Worm (Caenorhabditis elegans): ENCODE measurements around the gene T07F8.1.

T07F8.1 gene

DNA sequence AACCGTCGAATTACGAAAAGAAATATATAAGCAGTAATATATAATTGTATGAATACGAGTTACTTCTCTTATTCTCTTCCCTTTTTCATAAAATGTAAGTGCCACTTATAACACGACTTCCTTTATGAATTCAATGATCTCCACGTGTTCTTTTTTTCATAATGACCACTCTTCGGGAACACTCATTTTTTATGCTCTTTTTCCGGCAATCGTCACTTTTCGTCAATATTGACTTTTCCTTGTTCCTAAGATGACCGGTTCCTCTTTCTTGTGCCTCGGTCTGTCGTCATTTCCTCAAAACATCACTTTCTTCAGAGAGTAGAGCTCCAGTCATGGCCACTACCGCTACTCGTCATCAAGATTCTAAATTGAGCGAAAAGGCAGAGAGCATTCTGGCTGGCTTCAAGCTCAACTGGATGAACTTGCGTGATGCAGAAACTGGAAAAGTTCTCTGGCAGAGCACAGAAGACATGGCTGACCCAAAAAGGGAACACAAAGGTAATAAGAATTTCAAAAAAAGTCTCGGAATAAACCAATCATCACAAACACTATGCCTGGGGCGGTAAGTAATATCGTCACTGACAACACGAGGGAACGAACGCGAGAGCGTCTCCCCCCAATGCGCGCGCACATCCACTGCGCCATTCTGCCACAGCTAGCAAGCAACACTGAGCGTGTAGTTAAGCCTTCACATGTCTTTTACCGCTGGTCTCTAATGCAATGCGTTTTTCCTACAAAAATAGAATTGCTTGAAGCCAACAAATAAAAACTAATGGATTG lies 35.5 kb downstream of the T07F8.1 start, which contains the start of gene pdl-1:
Gene pdl-1, plus strand, starts transcription at position 309 of the 780 bp plus-strand sequence.
- TF ChIP-seq ztf-4 (tag; optimal IDR thresholded peaks at IDR 0.05) (peak; percentile 60), lin-13 (GFP tag; optimal IDR thresholded peaks at IDR 0.05) (peak; percentile 73), C34F6.9 (tag; optimal IDR thresholded peaks at IDR 0.05) (peak; percentile 67), nhr-6 (tag; optimal IDR thresholded peaks at IDR 0.05) (no peak), lin-11 (tag; optimal IDR thresholded peaks at IDR 0.05) (peak; percentile 81), sma-3 (GFP tag; optimal IDR thresholded peaks at IDR 0.05) (peak; percentile 55), peb-1 (tag; optimal IDR thresholded peaks at IDR 0.05) (no peak), skn-1 (tag; optimal IDR thresholded peaks at IDR 0.05) (no peak), nhr-12 (tag; optimal IDR thresholded peaks at IDR 0.05) (no peak), nhr-129 (tag; optimal IDR thresholded peaks at IDR 0.05) (peak; percentile 76), fos-1 (tag; optimal IDR thresholded peaks at IDR 0.05) (peak; percentile 54), lsy-2 (tag; optimal IDR thresholded peaks at IDR 0.05) (peak; percentile 7 to 61), mdl-1 (tag; optimal IDR thresholded peaks at IDR 0.05) (peak in 1 of 2 experiments; percentile 30), nhr-21 (tag; optimal IDR thresholded peaks at IDR 0.05) (peak; percentile 74), nhr-77 (tag; optimal IDR thresholded peaks at IDR 0.05) (no peak), R02D3.7 (tag; optimal IDR thresholded peaks at IDR 0.05) (no peak), alr-1 (tag; optimal IDR thresholded peaks at IDR 0.05) (no peak), snpc-4 (tag; optimal IDR thresholded peaks at IDR 0.05) (peak; percentile 22), zag-1 (tag; optimal IDR thresholded peaks at IDR 0.05) (peak; percentile 15), lin-39 (tag; optimal IDR thresholded peaks at IDR 0.05) (no peak), sem-4 (tag; optimal IDR thresholded peaks at IDR 0.05) (peak; percentile 56), Y55F3AM.14 (GFP tag; optimal IDR thresholded peaks at IDR 0.05) (peak; percentile 63), nhr-11 (tag; optimal IDR thresholded peaks at IDR 0.05) (no peak), F13H6.1 (tag; optimal IDR thresholded peaks at IDR 0.05) (peak; percentile 65), elt-1 (tag; optimal IDR thresholded peaks at IDR 0.05) (no peak), crh-2 (tag; optimal IDR thresholded peaks at IDR 0.05) (peak; percentile 35), nhr-23 (tag; optimal IDR thresholded peaks at IDR 0.05) (no peak), elt-3 (tag; optimal IDR thresholded peaks at IDR 0.05) (no peak), ama-1 (optimal IDR thresholded peaks at IDR 0.05) (no peak), egl-27 (tag; optimal IDR thresholded peaks at IDR 0.05) (peak; percentile 31), aly-2 (tag; optimal IDR thresholded peaks at IDR 0.05) (no peak), ztf-11 (tag; optimal IDR thresholded peaks at IDR 0.05) (no peak), ztf-1 (GFP tag; conservative IDR thresholded peaks at IDR 0.05) (no peak), gmeb-1 (tag; optimal IDR thresholded peaks at IDR 0.05) (peak; percentile 68), unc-55 (GFP tag; optimal IDR thresholded peaks at IDR 0.05) (peak; percentile 74), ceh-16 (tag; optimal IDR thresholded peaks at IDR 0.05) (peak; percentile 41), nhr-237 (tag; optimal IDR thresholded peaks at IDR 0.05) (no peak), mab-5 (tag; optimal IDR thresholded peaks at IDR 0.05) (peak; percentile 56), ceh-82 (tag; optimal IDR thresholded peaks at IDR 0.05) (no peak), dmd-4 (tag; optimal IDR thresholded peaks at IDR 0.05) (no peak), blmp-1 (tag; optimal IDR thresholded peaks at IDR 0.05; ENCODE audit: insufficient read depth) (peak; percentile 25), sma-9 (GFP tag; optimal IDR thresholded peaks at IDR 0.05) (peak; percentile 84), sma-9 (tag; optimal IDR thresholded peaks at IDR 0.05) (no peak), unc-62 (GFP tag; optimal IDR thresholded peaks at IDR 0.05) (no peak), nhr-25 (tag; optimal IDR thresholded peaks at IDR 0.05) (no peak)

DNA sequence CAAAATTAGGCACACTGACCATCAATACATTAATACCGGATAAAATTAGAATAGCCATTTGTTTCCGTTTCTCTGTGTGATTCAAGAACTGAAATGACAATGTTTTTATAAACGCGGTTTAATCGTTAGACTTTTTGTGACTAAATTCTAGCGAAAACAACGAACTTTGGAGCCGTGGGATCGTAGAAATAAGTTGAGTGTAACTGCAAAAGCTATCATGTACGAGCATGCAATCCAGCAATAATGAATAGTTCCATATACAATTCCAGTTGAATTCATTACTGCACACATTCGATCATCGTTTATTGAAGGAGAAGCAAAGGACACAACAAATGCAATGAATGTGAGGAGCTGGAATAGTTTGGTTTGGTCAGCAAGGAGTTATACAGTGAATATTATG lies 37.9 kb downstream of the T07F8.1 start:
- TF ChIP-seq C34F6.9 (tag; optimal IDR thresholded peaks at IDR 0.05) (no peak), snpc-4 (tag; optimal IDR thresholded peaks at IDR 0.05) (no peak), unc-62 (GFP tag; optimal IDR thresholded peaks at IDR 0.05) (no peak), crh-2 (tag; optimal IDR thresholded peaks at IDR 0.05) (no peak), nhr-10 (tag; optimal IDR thresholded peaks at IDR 0.05) (no peak), blmp-1 (tag; optimal IDR thresholded peaks at IDR 0.05; ENCODE audit: insufficient read depth) (no peak), nhr-129 (tag; optimal IDR thresholded peaks at IDR 0.05) (no peak), nhr-6 (tag; optimal IDR thresholded peaks at IDR 0.05) (no peak), nhr-21 (tag; optimal IDR thresholded peaks at IDR 0.05) (no peak), gmeb-1 (tag; optimal IDR thresholded peaks at IDR 0.05) (no peak), sem-4 (tag; optimal IDR thresholded peaks at IDR 0.05) (no peak), Y55F3AM.14 (GFP tag; optimal IDR thresholded peaks at IDR 0.05) (no peak), elt-1 (tag; optimal IDR thresholded peaks at IDR 0.05) (no peak), nhr-23 (tag; optimal IDR thresholded peaks at IDR 0.05) (no peak), unc-55 (GFP tag; optimal IDR thresholded peaks at IDR 0.05) (no peak), zag-1 (tag; optimal IDR thresholded peaks at IDR 0.05) (no peak), ama-1 (optimal IDR thresholded peaks at IDR 0.05) (no peak), lin-13 (GFP tag; optimal IDR thresholded peaks at IDR 0.05) (no peak)

Data from whole organism, L2 larva.